Fruit fly (Drosophila melanogaster): ENCODE measurements around the gene fbp.

The fbp gene

dm6 chr2L:19735635-19736109, 28.3 kb downstream of the fbp start, which contains the start of the genes CG10462 and Nf-YB (continued):
- TF ChIP-seq CG13287 (GFP tag; IDR thresholded peaks at IDR 0.05; ENCODE audit: partially characterized antibody) (peak; percentile 84), chinmo (GFP tag; IDR thresholded peaks at IDR 0.05; ENCODE audit: partially characterized antibody) (peak; percentile 76; the same call in 1 of the 4 replicates), zen2 (GFP tag; IDR thresholded peaks at IDR 0.05; ENCODE audit: partially characterized antibody) (peak; percentile 91), Drgx (GFP tag; IDR thresholded peaks at IDR 0.05) (no peak), CG32532 (GFP tag; IDR thresholded peaks at IDR 0.05) (no peak), onecut (GFP tag; IDR thresholded peaks at IDR 0.05) (peak; percentile 60), CG8478 (optimal IDR thresholded peaks at IDR 0.05) (peak; percentile 8), gce (GFP tag; IDR thresholded peaks at IDR 0.05) (no peak), HLH4C (GFP tag; IDR thresholded peaks at IDR 0.05; ENCODE audit: partially characterized antibody) (peak; percentile 97), CG10462 (GFP tag; optimal IDR thresholded peaks at IDR 0.05) (peak; percentile 95), Trl (optimal IDR thresholded peaks at IDR 0.05) (peak; percentile 27 to 50), Trl (GFP tag; optimal IDR thresholded peaks at IDR 0.05) (no peak), CG2199 (GFP tag; IDR thresholded peaks at IDR 0.05) (0 out of 3 replicates have a peak, but pooled peaks have one; percentile 36), gfzf (GFP tag; optimal IDR thresholded peaks at IDR 0.05) (peak; percentile 26), Nf-YA (GFP tag; IDR thresholded peaks at IDR 0.05) (no peak), Sin3A (optimal IDR thresholded peaks at IDR 0.05) (peak; percentile 81), Pdp1 (GFP tag; optimal IDR thresholded peaks at IDR 0.05) (peak in 1 of 2 experiments; percentile 31), CG14710 (tag; optimal IDR thresholded peaks at IDR 0.05) (peak; percentile 42), CG34422 (GFP tag; IDR thresholded peaks at IDR 0.05) (0 out of 3 replicates have a peak, but pooled peaks have one; percentile 7), Dip3 (GFP tag; optimal IDR thresholded peaks at IDR 0.05) (peak; percentile 45), cg (GFP tag; optimal IDR thresholded peaks at IDR 0.05) (peak; percentile 83), jumu (GFP tag; optimal IDR thresholded peaks at IDR 0.05) (peak; percentile 6), gro (GFP tag; optimal IDR thresholded peaks at IDR 0.05) (no peak), Hmr (GFP tag; optimal IDR thresholded peaks at IDR 0.05) (peak; percentile 39), HLHmδ (GFP tag; optimal IDR thresholded peaks at IDR 0.05) (peak; percentile 33), CG33213 (GFP tag; optimal IDR thresholded peaks at IDR 0.05) (peak; percentile 19), stwl (tag; optimal IDR thresholded peaks at IDR 0.05) (peak; percentile 88), zen (tag; optimal IDR thresholded peaks at IDR 0.05) (peak; percentile 8), sna (GFP tag; IDR thresholded peaks at IDR 0.05; ENCODE audit: partially characterized antibody) (peak; percentile 73), CG17612 (GFP tag; IDR thresholded peaks at IDR 0.05) (no peak), Sry-β (GFP tag; optimal IDR thresholded peaks at IDR 0.05) (no peak), tna (GFP tag; IDR thresholded peaks at IDR 0.05; ENCODE audit: partially characterized antibody) (peak; percentile 92), YL-1 (GFP tag; optimal IDR thresholded peaks at IDR 0.05) (peak; percentile 69), H15 (GFP tag; IDR thresholded peaks at IDR 0.05) (no peak), maf-S (GFP tag; optimal IDR thresholded peaks at IDR 0.05) (no peak), D19A (tag; optimal IDR thresholded peaks at IDR 0.05) (no peak), CG31365 (tag; optimal IDR thresholded peaks at IDR 0.05) (no peak), BEAF-32 (GFP tag; optimal IDR thresholded peaks at IDR 0.05) (peak; percentile 86), hbn (GFP tag; IDR thresholded peaks at IDR 0.05; ENCODE audit: partially characterized antibody) (peak; percentile 72), CG3847 (GFP tag; IDR thresholded peaks at IDR 0.05) (peak; percentile 56), vnd (GFP tag; IDR thresholded peaks at IDR 0.05; ENCODE audit: partially characterized antibody) (peak; percentile 90), CG6791 (GFP tag; IDR thresholded peaks at IDR 0.05; ENCODE audit: partially characterized antibody) (peak; percentile 98), Dp (GFP tag; optimal IDR thresholded peaks at IDR 0.05) (peak; percentile 42), CG12236 (GFP tag; optimal IDR thresholded peaks at IDR 0.05) (no peak), sens (GFP tag) (peak; percentile 66), CG30020 (tag; optimal IDR thresholded peaks at IDR 0.05) (peak; percentile 20), CG9797 (GFP tag; optimal IDR thresholded peaks at IDR 0.05) (peak; percentile 43), Dip2 (GFP tag; IDR thresholded peaks at IDR 0.05) (no peak), knrl (GFP tag; IDR thresholded peaks at IDR 0.05; ENCODE audit: partially characterized antibody) (peak; percentile 85), E2f2 (GFP tag; IDR thresholded peaks at IDR 0.05) (peak; percentile 56), Ets97D (GFP tag; optimal IDR thresholded peaks at IDR 0.05) (peak; percentile 53)
